Fruit fly (Drosophila melanogaster) whole organism, embryonic: ENCODE measurements around the gene CG15773.

Source experiments
- Awh ChIP-seq: fragments of 200-800 bp; sonication (Bioruptor generic); IDR thresholded peaks from 2 replicates; pipeline ENCODE4, ENCODE4 v1.3.6; 2022; ENCODE audit warnings: missing biosample characterization, missing genetic modification characterization
- C15 ChIP-seq: fragments of 200-800 bp; sonication (Bioruptor generic); IDR thresholded peaks from 3 replicates; pipeline ENCODE4 v1.3.6; 2022; ENCODE audit warnings: missing biosample characterization, missing genetic modification characterization
- CG10267 ChIP-seq: fragments of 200-800 bp; sonication (Bioruptor generic); optimal IDR thresholded peaks from 2 replicates; lab custom pipeline; 2018; ENCODE audit warnings: missing biosample characterization, mild to moderate bottlenecking, missing genetic modification characterization, moderate library complexity
- CG11723 ChIP-seq: fragments of 200-800 bp; sonication (Bioruptor generic); optimal IDR thresholded peaks from 2 replicates; lab custom pipeline; 2017; ENCODE audit warnings: missing biosample characterization, mild to moderate bottlenecking, missing genetic modification characterization
- CG12236 ChIP-seq: fragments of 200-800 bp; sonication (Bioruptor generic); optimal IDR thresholded peaks from 2 replicates; lab custom pipeline; 2016; ENCODE audit warnings: missing biosample characterization, missing genetic modification characterization
- CG12391 ChIP-seq: fragments of 200-800 bp; sonication (Bioruptor generic); optimal IDR thresholded peaks from 3 replicates; lab custom pipeline; 2018; ENCODE audit warnings: missing biosample characterization, mild to moderate bottlenecking, missing genetic modification characterization, moderate library complexity
- CG12659 ChIP-seq: fragments of 200-800 bp; sonication (Bioruptor generic); optimal IDR thresholded peaks from 3 replicates; lab custom pipeline; 2017; ENCODE audit warnings: mild to moderate bottlenecking, missing biosample characterization, missing genetic modification reagents, missing genetic modification characterization
- CG13296 ChIP-seq: fragments of 200-800 bp; sonication (Bioruptor generic); optimal IDR thresholded peaks from 3 replicates; lab custom pipeline; 2018; ENCODE audit warnings: missing biosample characterization, mild to moderate bottlenecking, missing genetic modification characterization
- CG16815 ChIP-seq: fragments of 200-800 bp; sonication (Bioruptor generic); optimal IDR thresholded peaks from 3 replicates; lab custom pipeline; 2017; ENCODE audit warnings: missing biosample characterization, mild to moderate bottlenecking, missing genetic modification characterization
- CG16863 ChIP-seq: fragments of 200-800 bp; sonication (Bioruptor generic); optimal IDR thresholded peaks from 3 replicates; lab custom pipeline; 2016; ENCODE audit warnings: missing biosample characterization, missing genetic modification characterization
- CG18262 ChIP-seq: fragments of 200-800 bp; optimal IDR thresholded peaks from 3 replicates; lab custom pipeline; 2019; ENCODE audit warnings: missing biosample characterization, mild to moderate bottlenecking, missing genetic modification characterization, moderate library complexity
- CG2129 ChIP-seq: fragments of 200-800 bp; sonication (Bioruptor generic); IDR thresholded peaks from 2 replicates; pipeline ENCODE4 v1.3.6; 2022; ENCODE audit warnings: missing biosample characterization, missing genetic modification characterization; ENCODE audit not compliant: partially characterized antibody
- CG2678 ChIP-seq: fragments of 200-800 bp; sonication (Bioruptor generic); optimal IDR thresholded peaks from 3 replicates; lab custom pipeline; 2019; ENCODE audit warnings: missing biosample characterization, mild to moderate bottlenecking, missing genetic modification characterization, moderate library complexity
- CG30431 ChIP-seq: fragments of 200-800 bp; sonication (Bioruptor generic); optimal IDR thresholded peaks from 2 replicates; lab custom pipeline; 2017; ENCODE audit warnings: missing biosample characterization, missing genetic modification characterization
- CG32532 ChIP-seq: fragments of 200-800 bp; sonication (Bioruptor generic); IDR thresholded peaks from 2 replicates; pipeline ENCODE4 v1.3.6; 2022; ENCODE audit warnings: missing biosample characterization, missing genetic modification characterization
- CG3995 ChIP-seq: fragments of 200-800 bp; sonication (Bioruptor generic); optimal IDR thresholded peaks from 3 replicates; lab custom pipeline; 2016; ENCODE audit warnings: missing biosample characterization, missing genetic modification characterization
- CG6689 ChIP-seq: fragments of 200-800 bp; sonication (Bioruptor generic); IDR thresholded peaks from 2 replicates; pipeline ENCODE4 v1.3.6; 2022; ENCODE audit warnings: missing biosample characterization, missing genetic modification characterization
- CG7987 ChIP-seq: fragments of 200-800 bp; sonication (Bioruptor generic); optimal IDR thresholded peaks from 2 replicates; lab custom pipeline; 2018; ENCODE audit warnings: missing biosample characterization, mild to moderate bottlenecking, missing genetic modification characterization, moderate library complexity
- CG8290 ChIP-seq, 3 experiments: fragments of 200-800 bp; sonication (Bioruptor generic); optimal IDR thresholded peaks; 2 replicates each; lab custom pipeline; 2016 to 2019; ENCODE audit warnings: missing biosample characterization in 3 of 3, missing genetic modification characterization in 3 of 3, mild to moderate bottlenecking in 2 of 3, moderate library complexity in 1 of 3
- Dek ChIP-seq: fragments of 200-800 bp; sonication (Bioruptor generic); optimal IDR thresholded peaks from 3 replicates; lab custom pipeline; 2019; ENCODE audit warnings: missing biosample characterization, mild to moderate bottlenecking, missing genetic modification characterization, moderate library complexity
- Dll ChIP-seq: fragments of 200-800 bp; sonication (Bioruptor generic); IDR thresholded peaks from 4 replicates; pipeline ENCODE4 v1.3.6; 2022; ENCODE audit warnings: missing biosample characterization, missing genetic modification characterization; ENCODE audit not compliant: partially characterized antibody
- Doc3 ChIP-seq: fragments of 200-800 bp; sonication (Bioruptor generic); IDR thresholded peaks from 3 replicates; pipeline ENCODE4 v1.3.6; 2022; ENCODE audit warnings: missing biosample characterization, missing genetic modification characterization; ENCODE audit not compliant: partially characterized antibody
- Dp ChIP-seq: fragments of 200-800 bp; sonication (Bioruptor generic); optimal IDR thresholded peaks from 2 replicates; lab custom pipeline; 2018; ENCODE audit warnings: missing biosample characterization, mild to moderate bottlenecking, missing genetic modification characterization, moderate library complexity
- Fer3 ChIP-seq: fragments of 200-800 bp; sonication (Bioruptor generic); optimal IDR thresholded peaks from 2 replicates; lab custom pipeline; 2018; ENCODE audit warnings: missing biosample characterization, mild to moderate bottlenecking, missing genetic modification characterization, moderate library complexity
- GATAe ChIP-seq: fragments of 200-800 bp; sonication (Bioruptor generic); conservative IDR thresholded peaks from 2 replicates; pipeline ENCODE4 v1.3.6; 2022; ENCODE audit warnings: missing biosample characterization, missing genetic modification characterization
- HLH4C ChIP-seq: fragments of 200-800 bp; sonication (Bioruptor generic); IDR thresholded peaks from 3 replicates; pipeline ENCODE4 v1.3.6; 2022; ENCODE audit warnings: missing biosample characterization, missing genetic modification characterization; ENCODE audit not compliant: partially characterized antibody
- MESR4 ChIP-seq: fragments of 200-800 bp; sonication (Bioruptor generic); optimal IDR thresholded peaks from 2 replicates; lab custom pipeline; 2018; ENCODE audit warnings: missing biosample characterization, mild to moderate bottlenecking, missing genetic modification characterization, moderate library complexity
- Nf-YC ChIP-seq: fragments of 200-800 bp; optimal IDR thresholded peaks from 3 replicates; lab custom pipeline; 2019; ENCODE audit warnings: missing biosample characterization, mild to moderate bottlenecking, missing genetic modification characterization, moderate library complexity
- Sox100B ChIP-seq: fragments of 200-800 bp; sonication (Bioruptor generic); optimal IDR thresholded peaks from 3 replicates; lab custom pipeline; 2018; ENCODE audit warnings: missing biosample characterization, mild to moderate bottlenecking, missing genetic modification characterization
- Usf ChIP-seq: fragments of 200-800 bp; sonication (Bioruptor generic); optimal IDR thresholded peaks from 2 replicates; lab custom pipeline; 2017; ENCODE audit warnings: missing genotype, missing biosample characterization, missing genetic modification characterization
- YL-1 ChIP-seq: fragments of 200-800 bp; sonication (Bioruptor generic); optimal IDR thresholded peaks from 3 replicates; lab custom pipeline; 2017; ENCODE audit warnings: missing biosample characterization, mild to moderate bottlenecking, missing genetic modification characterization
- amos ChIP-seq: fragments of 200-800 bp; sonication (Bioruptor generic); IDR thresholded peaks from 2 replicates; pipeline ENCODE4 v1.3.6; 2022; ENCODE audit warnings: missing biosample characterization, missing genetic modification characterization; ENCODE audit not compliant: partially characterized antibody
- bbx ChIP-seq: fragments of 200-800 bp; sonication (Bioruptor generic); IDR thresholded peaks from 2 replicates; pipeline ENCODE4 v1.3.6; 2022; ENCODE audit warnings: missing biosample characterization, missing genetic modification characterization; ENCODE audit not compliant: partially characterized antibody
- da ChIP-seq: fragments of 200-800 bp; sonication (Bioruptor generic); optimal IDR thresholded peaks from 2 replicates; lab custom pipeline; 2016; ENCODE audit warnings: missing biosample characterization, missing genetic modification characterization
- dmrt99B ChIP-seq: fragments of 200-800 bp; sonication (Bioruptor generic); optimal IDR thresholded peaks from 2 replicates; lab custom pipeline; 2018; ENCODE audit warnings: missing biosample characterization, mild to moderate bottlenecking, missing genetic modification characterization, moderate library complexity
- ewg ChIP-seq: fragments of 200-800 bp; sonication (Bioruptor generic); optimal IDR thresholded peaks from 3 replicates; lab custom pipeline; 2017; ENCODE audit warnings: mild to moderate bottlenecking, missing biosample characterization, missing genetic modification reagents, missing genetic modification characterization
- gem ChIP-seq: fragments of 200-800 bp; sonication (Bioruptor generic); optimal IDR thresholded peaks from 2 replicates; lab custom pipeline; 2019; ENCODE audit warnings: missing biosample characterization, mild to moderate bottlenecking, missing genetic modification characterization, moderate library complexity
- hbn ChIP-seq: fragments of 200-800 bp; sonication (Bioruptor generic); IDR thresholded peaks from 2 replicates; pipeline ENCODE4 v1.3.6; 2022; ENCODE audit warnings: missing biosample characterization, missing genetic modification characterization; ENCODE audit not compliant: partially characterized antibody
- ind ChIP-seq: fragments of 200-800 bp; sonication (Bioruptor generic); optimal IDR thresholded peaks from 3 replicates; lab custom pipeline; 2016; ENCODE audit warnings: missing biosample characterization, missing genetic modification characterization
- kni ChIP-seq: fragments of 200-800 bp; sonication (Bioruptor generic); optimal IDR thresholded peaks from 3 replicates; lab custom pipeline; 2017; ENCODE audit warnings: mild to moderate bottlenecking, missing biosample characterization, missing genetic modification reagents, missing genetic modification characterization
- psq ChIP-seq: fragments of 200-800 bp; sonication (Bioruptor generic); optimal IDR thresholded peaks from 2 replicates; lab custom pipeline; 2017; ENCODE audit warnings: missing biosample characterization, missing genetic modification characterization
- schlank ChIP-seq: fragments of 200-800 bp; sonication (Bioruptor generic); optimal IDR thresholded peaks from 2 replicates; lab custom pipeline; 2018; ENCODE audit warnings: missing biosample characterization, mild to moderate bottlenecking, missing genetic modification characterization
- sim ChIP-seq: fragments of 200-800 bp; sonication (Bioruptor generic); IDR thresholded peaks from 2 replicates; pipeline ENCODE4 v1.3.6; 2022; ENCODE audit warnings: missing biosample characterization, missing genetic modification characterization
- slbo ChIP-seq: fragments of 200-800 bp; sonication (Bioruptor generic); IDR thresholded peaks from 2 replicates; pipeline ENCODE4 v1.3.6; 2022; ENCODE audit warnings: missing biosample characterization, missing genetic modification characterization
- tgo ChIP-seq: fragments of 200-800 bp; sonication (Bioruptor generic); IDR thresholded peaks from 3 replicates; pipeline ENCODE4 v1.3.6; 2022; ENCODE audit warnings: missing biosample characterization, missing genetic modification characterization
- tna ChIP-seq: fragments of 200-800 bp; sonication (Bioruptor generic); IDR thresholded peaks from 2 replicates; pipeline ENCODE4 v1.3.6; 2022; ENCODE audit warnings: missing biosample characterization, missing genetic modification characterization; ENCODE audit not compliant: partially characterized antibody
- vfl ChIP-seq: fragments of 200-800 bp; sonication (Bioruptor generic); optimal IDR thresholded peaks from 2 replicates; lab custom pipeline; 2016; ENCODE audit warnings: missing biosample characterization, missing genetic modification characterization
- zf30C ChIP-seq: fragments of 200-800 bp; sonication (Bioruptor generic); optimal IDR thresholded peaks from 3 replicates; lab custom pipeline; 2018; ENCODE audit warnings: missing biosample characterization, mild to moderate bottlenecking, missing genetic modification characterization

CG15773 gene

dm6 chrX:5689417-5690215 is 42.9 kb upstream of the CG15773 start, which contains the start of the genes PGAP1 and cv (continued):
- TF ChIP-seq CG12659 (GFP tag; lab: Kevin White, UChicago) = peak; percentile 36
- no peak for TF ChIP-seq Nf-YC (tag; lab: Kevin White, UChicago)
- peak; percentile 73 for TF ChIP-seq Doc3 (GFP tag; lab: Robert Waterston, UW)
- no peak for TF ChIP-seq CG16815 (GFP tag; lab: Kevin White, UChicago)
- no peak for TF ChIP-seq da
- TF ChIP-seq gem (tag; lab: Kevin White, UChicago) = no peak
- TF ChIP-seq CG30431 (GFP tag; lab: Kevin White, UChicago) = no peak
- TF ChIP-seq CG16863 = peak; percentile 99
- no peak for TF ChIP-seq CG8290 (GFP tag; optimal IDR thresholded peaks at IDR 0.05; lab: Kevin White, UChicago)
- no peak for TF ChIP-seq CG8290 (tag; optimal IDR thresholded peaks at IDR 0.05; lab: Kevin White, UChicago)
- peak; percentile 47 for TF ChIP-seq CG18262 (tag; lab: Kevin White, UChicago)
- no peak for TF ChIP-seq ewg (GFP tag; lab: Kevin White, UChicago)
- TF ChIP-seq Sox100B (GFP tag; lab: Kevin White, UChicago) = no peak
- TF ChIP-seq sim (GFP tag; lab: Robert Waterston, UW) = no peak
- TF ChIP-seq bbx (GFP tag; lab: Robert Waterston, UW) = peak; percentile 78
- TF ChIP-seq CG3995 = peak; percentile 95
- TF ChIP-seq Dll (GFP tag; lab: Robert Waterston, UW) = peak; percentile 79
- no peak for TF ChIP-seq GATAe (GFP tag; lab: Robert Waterston, UW)
- TF ChIP-seq ind (GFP tag; lab: Kevin White, UChicago) = peak; percentile 4
- peak; percentile 27 for TF ChIP-seq CG32532 (GFP tag; lab: Robert Waterston, UW)
- no peak for TF ChIP-seq schlank (tag; lab: Kevin White, UChicago)
- no peak for TF ChIP-seq Fer3 (tag; lab: Kevin White, UChicago)
- TF ChIP-seq Awh = no peak
- TF ChIP-seq vfl = no peak
- TF ChIP-seq C15 (GFP tag; lab: Robert Waterston, UW) = no peak
- no peak for TF ChIP-seq zf30C (GFP tag; lab: Kevin White, UChicago)
- TF ChIP-seq CG6689 = no peak
- TF ChIP-seq CG2678 (tag; lab: Kevin White, UChicago) = no peak
- TF ChIP-seq Dek (tag; lab: Kevin White, UChicago) = peak; percentile 13
- peak; percentile 15 for TF ChIP-seq Dp (GFP tag; lab: Kevin White, UChicago)
- TF ChIP-seq CG12236 = no peak
- no peak for TF ChIP-seq Usf (GFP tag; lab: Kevin White, UChicago)
- TF ChIP-seq CG7987 = no peak
- TF ChIP-seq CG12391 (tag; lab: Kevin White, UChicago) = peak; percentile 48
- peak; percentile 58 for TF ChIP-seq CG2129
- TF ChIP-seq psq (GFP tag; lab: Kevin White, UChicago) = no peak
- no peak for TF ChIP-seq dmrt99B
- TF ChIP-seq tgo (GFP tag; lab: Robert Waterston, UW) = no peak
- no peak for TF ChIP-seq CG11723 (GFP tag; lab: Kevin White, UChicago)
- TF ChIP-seq HLH4C (GFP tag; lab: Robert Waterston, UW) = peak; percentile 68
- TF ChIP-seq kni (GFP tag; lab: Kevin White, UChicago) = peak; percentile 85
- TF ChIP-seq CG10267 (tag; lab: Kevin White, UChicago) = peak; percentile 24
- no peak for TF ChIP-seq YL-1 (GFP tag; lab: Kevin White, UChicago)
- no peak for TF ChIP-seq CG13296 (GFP tag; lab: Kevin White, UChicago)
- TF ChIP-seq tna = peak; percentile 38
- TF ChIP-seq slbo (GFP tag; lab: Robert Waterston, UW) = peak; percentile 42; the same call in 1 of the 2 replicates
- TF ChIP-seq amos (GFP tag; lab: Robert Waterston, UW) = peak; percentile 81
- TF ChIP-seq hbn = peak; percentile 64
- TF ChIP-seq MESR4 (GFP tag; lab: Kevin White, UChicago) = peak; percentile 20
